Fruit fly (Drosophila melanogaster): ENCODE results near the gene CG15210.

The CG15210 gene

dm6 chrX:10882786-10883185 lies 43.8 kb downstream of the CG15210 start:
- TF ChIP-seq CG14711 (tag; optimal IDR thresholded peaks at IDR 0.05) (peak; percentile 16), ovo (GFP tag; optimal IDR thresholded peaks at IDR 0.05) (no peak), cnc (optimal IDR thresholded peaks at IDR 0.05) (no peak)

DNA sequence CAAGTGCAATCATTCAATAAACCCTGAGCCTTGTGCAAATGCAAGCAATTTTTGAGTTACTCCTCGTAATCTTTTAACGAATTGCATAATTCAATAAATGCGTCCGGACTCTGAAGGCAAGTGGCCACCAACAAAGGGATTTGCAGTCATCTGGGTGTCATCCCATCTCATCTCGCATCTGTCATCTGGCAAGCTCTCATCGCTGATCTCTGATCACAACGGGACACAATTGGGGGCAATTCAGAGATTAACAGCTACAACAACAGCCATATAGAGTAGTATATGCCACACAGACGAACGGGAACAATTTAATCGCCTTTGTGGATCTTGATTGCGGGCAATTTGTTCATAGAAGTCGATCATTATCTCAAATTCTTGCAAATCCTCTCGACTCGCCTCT lies 44.7 kb downstream of the CG15210 start:
- no peak for TF ChIP-seq CG11617 (GFP tag; optimal IDR thresholded peaks at IDR 0.05)
- peak; percentile 29 for TF ChIP-seq tj (GFP tag; optimal IDR thresholded peaks at IDR 0.05)

DNA sequence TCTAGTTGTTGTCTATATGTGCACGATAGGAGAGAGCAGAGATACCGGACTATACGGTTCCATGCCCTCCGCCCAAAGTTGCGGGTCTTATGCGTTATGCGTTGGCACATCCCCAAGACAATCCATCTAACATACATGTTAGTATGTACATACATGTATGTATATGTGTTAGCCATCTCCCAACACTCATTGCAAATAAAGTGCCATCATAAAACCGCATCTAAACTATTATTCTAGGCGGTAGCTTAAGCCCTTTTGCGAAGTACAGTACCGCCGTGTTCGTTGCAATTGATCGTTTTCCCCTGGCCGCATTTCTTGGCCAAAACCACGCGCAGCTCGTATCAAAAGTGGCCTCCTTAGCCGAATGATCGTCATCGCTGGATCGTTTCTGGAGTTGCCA lies 47.4 kb downstream of the CG15210 start:
- TF ChIP-seq pad (GFP tag; optimal IDR thresholded peaks at IDR 0.05), result peak; percentile 21
- no peak for TF ChIP-seq cnc (optimal IDR thresholded peaks at IDR 0.05)
- peak; percentile 30 for TF ChIP-seq CG14711 (tag; optimal IDR thresholded peaks at IDR 0.05)
- TF ChIP-seq CG33017 (tag; optimal IDR thresholded peaks at IDR 0.05), result no peak
- no peak for TF ChIP-seq CG5204 (GFP tag; optimal IDR thresholded peaks at IDR 0.05)
- peak; percentile 3 for TF ChIP-seq Mnt (GFP tag; optimal IDR thresholded peaks at IDR 0.05)
- peak; percentile 42 for TF ChIP-seq CG7101 (tag; optimal IDR thresholded peaks at IDR 0.05)
- no peak for TF ChIP-seq cic (GFP tag; optimal IDR thresholded peaks at IDR 0.05)
- TF ChIP-seq CG11617 (GFP tag; optimal IDR thresholded peaks at IDR 0.05), result peak; percentile 43
- TF ChIP-seq CG1620 (GFP tag; optimal IDR thresholded peaks at IDR 0.05), result no peak
- TF ChIP-seq Hr96 (GFP tag; optimal IDR thresholded peaks at IDR 0.05), result peak; percentile 68

dm6 chrX:10887643-10888042 lies 48.6 kb downstream of the CG15210 start:
- TF ChIP-seq tj (GFP tag; optimal IDR thresholded peaks at IDR 0.05), result no peak
- no peak for TF ChIP-seq Mnt (GFP tag; optimal IDR thresholded peaks at IDR 0.05)
- TF ChIP-seq Clk (GFP tag; optimal IDR thresholded peaks at IDR 0.05), result no peak
- peak; percentile 49 for TF ChIP-seq kay (GFP tag; ENCODE audit: borderline replicate concordance)
- TF ChIP-seq cic (GFP tag; optimal IDR thresholded peaks at IDR 0.05), result peak; percentile 69
